Worm (Caenorhabditis elegans) whole organism, young adult: ENCODE data around the gene ztf-30.

Experiments
- Y67H2A.10 ChIP-seq: fragments of 200-800 bp; sonication (Bioruptor generic); conservative IDR thresholded peaks from 2 replicates; pipeline ENCODE4 v1.3.6; 2022; ENCODE audit warnings: missing genetic modification reagents, missing genetic modification characterization, missing compliant biosample characterization
- aptf-2 ChIP-seq: fragments of 200-800 bp; sonication (Bioruptor generic); conservative IDR thresholded peaks from 2 replicates; pipeline ENCODE4 v1.3.6; 2022; ENCODE audit warnings: missing genetic modification reagents, missing genetic modification characterization, missing compliant biosample characterization
- egl-44 ChIP-seq: fragments of 200-800 bp; sonication (Bioruptor generic); IDR thresholded peaks from 2 replicates; pipeline ENCODE4 v1.3.6; 2022; ENCODE audit warnings: missing genetic modification reagents, missing genetic modification characterization, missing compliant biosample characterization
- gei-17 ChIP-seq: fragments of 200-800 bp; sonication (Bioruptor generic); optimal IDR thresholded peaks from 2 replicates; lab custom pipeline; 2018; ENCODE audit warnings: mild to moderate bottlenecking, missing genetic modification characterization, missing compliant biosample characterization
- lin-26 ChIP-seq: fragments of 200-800 bp; sonication (Bioruptor generic); IDR thresholded peaks from 2 replicates; pipeline ENCODE4 v1.3.6; 2022; ENCODE audit warnings: missing genetic modification reagents, missing genetic modification characterization, missing compliant biosample characterization

Gene ztf-30

ce11 chrIII:8551705-8552104, 46.0 kb downstream of the ztf-30 start (continued):
- no peak for TF ChIP-seq aptf-2 (GFP tag; lab: Robert Waterston, UW)
- TF ChIP-seq egl-44 (GFP tag; lab: Robert Waterston, UW), result no peak

DNA sequence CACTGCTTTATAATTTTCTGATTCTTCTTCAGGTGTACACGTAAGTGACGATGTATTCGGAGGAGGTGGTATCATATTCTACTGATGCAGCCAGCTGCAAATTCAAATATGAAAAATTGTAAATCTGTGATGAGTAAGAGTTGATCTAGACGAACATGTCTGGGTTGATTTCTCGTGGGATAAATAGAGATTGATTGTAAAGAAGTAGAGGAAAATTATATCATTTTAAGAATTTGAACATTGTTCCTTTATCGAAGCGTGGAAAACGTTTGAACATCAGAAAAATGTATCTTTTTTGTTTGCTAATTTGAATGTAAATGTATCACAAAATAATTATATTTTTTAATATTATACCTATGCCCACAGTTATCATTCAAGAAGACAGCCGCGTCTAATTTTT, 52.2 kb downstream of the ztf-30 start, which contains the start of gene ZC21.6:
Gene ZC21.6, minus strand, starts transcription at position 101 of the 400 bp plus-strand sequence.
- no peak for TF ChIP-seq lin-26 (GFP tag; lab: Robert Waterston, UW)
- no peak for TF ChIP-seq gei-17 (GFP tag; lab: Kevin White, UChicago)
- TF ChIP-seq Y67H2A.10 (GFP tag; lab: Robert Waterston, UW), result no peak
- TF ChIP-seq, all 124 proteins: peak for 0
